Fruit fly (Drosophila melanogaster) whole organism, prepupa: ENCODE measurements around the gene Vps15.

ENCODE experiments used
- OdsH ChIP-seq: fragments of 200-800 bp; sonication (Bioruptor generic); optimal IDR thresholded peaks from 3 replicates; lab custom pipeline; 2016; ENCODE audit warnings: missing biosample characterization, missing genetic modification characterization
- cyc ChIP-seq: fragments of 200-800 bp; sonication (Bioruptor generic); optimal IDR thresholded peaks from 3 replicates; lab custom pipeline; 2016; ENCODE audit warnings: missing biosample characterization, missing genetic modification characterization
- net ChIP-seq: fragments of 200-800 bp; sonication (Bioruptor generic); optimal IDR thresholded peaks from 3 replicates; lab custom pipeline; 2016; ENCODE audit warnings: missing biosample characterization, missing genetic modification characterization
- topi ChIP-seq: fragments of 200-800 bp; sonication (Bioruptor generic); optimal IDR thresholded peaks from 3 replicates; lab custom pipeline; 2016; ENCODE audit warnings: missing biosample characterization, missing genetic modification characterization

DNA sequence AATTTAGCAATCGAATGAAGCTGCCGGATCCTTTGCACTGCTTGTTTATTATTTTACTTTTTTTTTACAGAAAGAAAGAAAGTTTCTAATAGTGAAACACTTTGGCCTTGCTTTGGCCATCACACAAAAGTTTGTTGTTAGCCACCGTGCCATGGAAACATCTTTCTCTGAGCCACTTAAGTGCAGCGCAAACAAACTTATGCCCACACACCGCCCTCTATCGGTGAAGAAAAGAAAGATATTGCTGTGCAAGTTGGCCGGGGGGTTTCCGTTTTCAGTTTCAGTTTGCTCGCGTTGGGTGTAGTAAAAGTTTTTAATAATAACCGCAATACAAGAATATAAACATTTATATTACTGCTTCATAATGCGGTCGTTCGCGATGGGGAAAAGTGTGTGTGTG lies 49.8 kb downstream of the Vps15 start:
- TF ChIP-seq OdsH, result no peak
- no peak for TF ChIP-seq cyc (GFP tag; lab: Kevin White, UChicago)
- TF ChIP-seq net (GFP tag; lab: Kevin White, UChicago), result no peak
- no peak for TF ChIP-seq topi (GFP tag; lab: Kevin White, UChicago)
